Worm (Caenorhabditis elegans): Measurements from ENCODE around the gene sth-1.

DNA sequence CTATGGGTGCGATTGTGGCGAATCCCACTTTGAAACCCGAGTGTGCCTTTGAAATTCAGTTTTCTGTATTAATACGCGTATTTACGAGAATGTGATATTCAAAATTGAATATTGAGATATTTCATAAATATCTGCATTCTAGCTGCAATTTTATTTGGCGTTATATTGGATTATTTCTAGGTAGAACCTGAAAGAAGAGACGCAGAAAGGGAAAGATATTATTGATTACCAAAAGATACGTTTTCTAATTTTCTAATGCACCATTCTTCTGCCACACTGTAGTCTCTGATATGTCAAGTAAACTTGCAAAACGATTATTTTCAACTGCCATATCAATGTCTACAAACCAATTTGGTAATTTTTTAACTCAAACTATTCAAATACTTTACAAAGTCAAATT lies 29.9 kb upstream of the sth-1 start, which contains the start of gene ech-3:
- TF ChIP-seq chd-7 (tag; optimal IDR thresholded peaks at IDR 0.05) (no peak), snpc-4 (GFP tag; optimal IDR thresholded peaks at IDR 0.05) (no peak), snpc-4 (tag; optimal IDR thresholded peaks at IDR 0.05) (no peak), xnd-1 (tag; optimal IDR thresholded peaks at IDR 0.05) (no peak), sea-2 (GFP tag; IDR thresholded peaks at IDR 0.05) (no peak), D2030.7 (GFP tag; IDR thresholded peaks at IDR 0.05) (no peak), ztf-18 (tag; optimal IDR thresholded peaks at IDR 0.05) (no peak)

All from whole organism, young adult.